Fruit fly (Drosophila melanogaster) whole organism, embryonic: ENCODE data around the gene CG43400.
A peak's percentile ranks its signal among the peaks of the same experiment; 100 is the strongest.

Experiments
- C15 ChIP-seq: fragments of 200-800 bp; sonication (Bioruptor generic); IDR thresholded peaks from 3 replicates; pipeline ENCODE4 v1.3.6; 2022; ENCODE audit warnings: missing biosample characterization, missing genetic modification characterization
- CG11247 ChIP-seq: fragments of 200-800 bp; sonication (Bioruptor generic); IDR thresholded peaks from 2 replicates; pipeline ENCODE4 v1.3.6; 2022; ENCODE audit warnings: missing biosample characterization, missing genetic modification characterization
- CG11723 ChIP-seq: fragments of 200-800 bp; sonication (Bioruptor generic); optimal IDR thresholded peaks from 2 replicates; lab custom pipeline; 2017; ENCODE audit warnings: missing biosample characterization, mild to moderate bottlenecking, missing genetic modification characterization
- CG12236 ChIP-seq: fragments of 200-800 bp; sonication (Bioruptor generic); optimal IDR thresholded peaks from 2 replicates; lab custom pipeline; 2016; ENCODE audit warnings: missing biosample characterization, missing genetic modification characterization
- CG12942 ChIP-seq: fragments of 200-800 bp; sonication (Bioruptor generic); optimal IDR thresholded peaks from 3 replicates; lab custom pipeline; 2016; ENCODE audit warnings: missing biosample characterization, missing genetic modification characterization
- CG13296 ChIP-seq: fragments of 200-800 bp; sonication (Bioruptor generic); optimal IDR thresholded peaks from 3 replicates; lab custom pipeline; 2018; ENCODE audit warnings: missing biosample characterization, mild to moderate bottlenecking, missing genetic modification characterization
- CG14014 ChIP-seq: fragments of 200-800 bp; sonication (Bioruptor generic); IDR thresholded peaks from 2 replicates; pipeline ENCODE4 v1.3.6; 2022; ENCODE audit warnings: missing biosample characterization, missing genetic modification characterization
- CG14860 ChIP-seq: fragments of 200-800 bp; sonication (Bioruptor generic); IDR thresholded peaks from 3 replicates; pipeline ENCODE4 v1.3.6; 2022; ENCODE audit warnings: missing biosample characterization, missing genetic modification characterization; ENCODE audit not compliant: partially characterized antibody
- CG17912 ChIP-seq: fragments of 200-800 bp; sonication (Bioruptor generic); optimal IDR thresholded peaks from 2 replicates; lab custom pipeline; 2018; ENCODE audit warnings: missing biosample characterization, mild to moderate bottlenecking, missing genetic modification characterization
- CG2120 ChIP-seq: fragments of 200-800 bp; sonication (Bioruptor generic); optimal IDR thresholded peaks from 3 replicates; lab custom pipeline; 2016; ENCODE audit warnings: missing biosample characterization, missing genetic modification characterization
- CG2129 ChIP-seq: fragments of 200-800 bp; sonication (Bioruptor generic); IDR thresholded peaks from 2 replicates; pipeline ENCODE4 v1.3.6; 2022; ENCODE audit warnings: missing biosample characterization, missing genetic modification characterization; ENCODE audit not compliant: partially characterized antibody
- CG31388 ChIP-seq: fragments of 200-800 bp; sonication (Bioruptor generic); optimal IDR thresholded peaks from 2 replicates; lab custom pipeline; 2016; ENCODE audit warnings: missing biosample characterization, missing genetic modification characterization
- CG3281 ChIP-seq: fragments of 200-800 bp; sonication (Bioruptor generic); optimal IDR thresholded peaks from 3 replicates; lab custom pipeline; 2017; ENCODE audit warnings: missing biosample characterization, mild to moderate bottlenecking, missing genetic modification characterization
- CG3847 ChIP-seq: fragments of 200-800 bp; sonication (Bioruptor generic); IDR thresholded peaks from 2 replicates; pipeline ENCODE4 v1.3.6; 2022; ENCODE audit warnings: missing biosample characterization, missing genetic modification characterization
- CG4282 ChIP-seq: fragments of 200-800 bp; sonication (Bioruptor generic); optimal IDR thresholded peaks from 2 replicates; lab custom pipeline; 2016; ENCODE audit warnings: missing biosample characterization, missing genetic modification characterization
- CG7987 ChIP-seq: fragments of 200-800 bp; sonication (Bioruptor generic); optimal IDR thresholded peaks from 2 replicates; lab custom pipeline; 2018; ENCODE audit warnings: missing biosample characterization, mild to moderate bottlenecking, missing genetic modification characterization, moderate library complexity
- CG8089 ChIP-seq: fragments of 200-800 bp; sonication (Bioruptor generic); optimal IDR thresholded peaks from 3 replicates; lab custom pipeline; 2016; ENCODE audit warnings: missing biosample characterization, missing genetic modification characterization
- CG8944 ChIP-seq: fragments of 200-800 bp; sonication (Bioruptor generic); optimal IDR thresholded peaks from 3 replicates; lab custom pipeline; 2016; ENCODE audit warnings: missing biosample characterization, missing genetic modification characterization
- CG9932 ChIP-seq: fragments of 200-800 bp; sonication (Bioruptor generic); IDR thresholded peaks from 2 replicates; pipeline ENCODE4 v1.3.6; 2022; ENCODE audit warnings: missing biosample characterization, missing genetic modification characterization
- D19A ChIP-seq: fragments of 200-800 bp; optimal IDR thresholded peaks from 3 replicates; lab custom pipeline; 2019; ENCODE audit warnings: missing biosample characterization, mild to moderate bottlenecking, missing genetic modification characterization, moderate library complexity
- Ets97D ChIP-seq: fragments of 200-800 bp; sonication (Bioruptor generic); optimal IDR thresholded peaks from 3 replicates; lab custom pipeline; 2016; ENCODE audit warnings: missing biosample characterization, missing genetic modification characterization
- Hr39 ChIP-seq: fragments of >200 bp; optimal IDR thresholded peaks from 2 replicates; lab custom pipeline; 2017
- Hsf ChIP-seq: fragments of 200-800 bp; sonication (Bioruptor generic); optimal IDR thresholded peaks from 3 replicates; lab custom pipeline; 2016; ENCODE audit warnings: missing biosample characterization, missing genetic modification characterization
- Lhr ChIP-seq: fragments of 200-800 bp; sonication (Bioruptor generic); optimal IDR thresholded peaks from 3 replicates; lab custom pipeline; 2017; ENCODE audit warnings: mild to moderate bottlenecking, missing biosample characterization, missing genetic modification reagents, missing genetic modification characterization
- Lim3 ChIP-seq: fragments of 200-800 bp; sonication (Bioruptor generic); IDR thresholded peaks from 2 replicates; pipeline ENCODE4 v1.3.6; 2022; ENCODE audit warnings: missing biosample characterization, missing genetic modification characterization
- Pdp1 ChIP-seq, 2 experiments: fragments of 200-800 bp; sonication (Bioruptor generic); optimal IDR thresholded peaks; 3 replicates each; lab custom pipeline; 2016; ENCODE audit warnings: missing biosample characterization in 2 of 2, missing genetic modification characterization in 2 of 2, mild to moderate bottlenecking in 1 of 2, moderate library complexity in 1 of 2
- TFAM ChIP-seq: fragments of 200-800 bp; sonication (Bioruptor generic); optimal IDR thresholded peaks from 2 replicates; lab custom pipeline; 2017; ENCODE audit warnings: missing biosample characterization, missing genetic modification characterization, inconsistent platforms
- Tbp ChIP-seq: fragments of >200 bp; optimal IDR thresholded peaks from 2 replicates; lab custom pipeline; 2018; ENCODE audit warnings: missing biosample characterization, missing genetic modification characterization
- ab ChIP-seq: fragments of 200-800 bp; sonication (Bioruptor generic); optimal IDR thresholded peaks from 2 replicates; lab custom pipeline; 2016; ENCODE audit warnings: missing biosample characterization, missing genetic modification characterization
- ac ChIP-seq: fragments of 200-800 bp; sonication (Bioruptor generic); optimal IDR thresholded peaks from 3 replicates; lab custom pipeline; 2017; ENCODE audit warnings: missing biosample characterization, mild to moderate bottlenecking, missing genetic modification characterization
- al ChIP-seq: fragments of 200-800 bp; sonication (Bioruptor generic); IDR thresholded peaks from 2 replicates; pipeline ENCODE4 v1.3.6; 2022; ENCODE audit warnings: missing biosample characterization, missing genetic modification characterization
- ap ChIP-seq: fragments of 200-800 bp; sonication (Bioruptor generic); IDR thresholded peaks from 2 replicates; pipeline ENCODE4 v1.3.6; 2022; ENCODE audit warnings: missing biosample characterization, missing genetic modification characterization
- ase ChIP-seq: fragments of 200-800 bp; sonication (Bioruptor generic); IDR thresholded peaks from 3 replicates; pipeline ENCODE4 v1.3.6; 2022; ENCODE audit warnings: missing biosample characterization, missing genetic modification characterization
- az2 ChIP-seq: fragments of 200-800 bp; sonication (Bioruptor generic); optimal IDR thresholded peaks from 3 replicates; lab custom pipeline; 2016; ENCODE audit warnings: missing biosample characterization, missing genetic modification characterization
- crol ChIP-seq: fragments of 200-800 bp; sonication (Bioruptor generic); IDR thresholded peaks from 2 replicates; pipeline ENCODE4 v1.3.6; 2022; ENCODE audit warnings: missing biosample characterization, missing genetic modification characterization
- da ChIP-seq: fragments of 200-800 bp; sonication (Bioruptor generic); optimal IDR thresholded peaks from 2 replicates; lab custom pipeline; 2016; ENCODE audit warnings: missing biosample characterization, missing genetic modification characterization
- danr ChIP-seq: fragments of 200-800 bp; sonication (Bioruptor generic); IDR thresholded peaks from 2 replicates; pipeline ENCODE4 v1.3.6; 2022; ENCODE audit warnings: missing biosample characterization, missing genetic modification characterization
- disco-r ChIP-seq: fragments of 200-800 bp; sonication (Bioruptor generic); optimal IDR thresholded peaks from 2 replicates; lab custom pipeline; 2016; ENCODE audit warnings: missing biosample characterization, missing genetic modification characterization
- ftz-f1 ChIP-seq: fragments of 200-800 bp; sonication (Bioruptor generic); optimal IDR thresholded peaks from 2 replicates; lab custom pipeline; 2016; ENCODE audit warnings: missing biosample characterization, missing genetic modification characterization
- h ChIP-seq: fragments of >200 bp; optimal IDR thresholded peaks from 2 replicates; lab custom pipeline; 2017
- her ChIP-seq: fragments of 200-800 bp; sonication (Bioruptor generic); optimal IDR thresholded peaks from 2 replicates; lab custom pipeline; 2016; ENCODE audit warnings: missing biosample characterization, missing genetic modification characterization
- hkb ChIP-seq, 2 experiments: fragments of 200-800 bp in 1 of 2; fragments of >200 bp in 1 of 2; sonication (Bioruptor generic) in 1 of 2; IDR thresholded peaks in 1 of 2; optimal IDR thresholded peaks in 1 of 2; 2 replicates each; pipeline versions ENCODE4 v1.3.6 to Lab custom; 2017 to 2022; ENCODE audit warnings: missing biosample characterization in 1 of 2, missing genetic modification characterization in 1 of 2
- maf-S ChIP-seq: fragments of 200-800 bp; sonication (Bioruptor generic); optimal IDR thresholded peaks from 2 replicates; lab custom pipeline; 2016; ENCODE audit warnings: missing biosample characterization, missing genetic modification characterization
- mam ChIP-seq: fragments of 200-800 bp; sonication (Bioruptor generic); optimal IDR thresholded peaks from 3 replicates; lab custom pipeline; 2016; ENCODE audit warnings: missing biosample characterization, missing genetic modification characterization
- mirr ChIP-seq: fragments of 200-800 bp; sonication (Bioruptor generic); optimal IDR thresholded peaks from 3 replicates; lab custom pipeline; 2018; ENCODE audit warnings: missing biosample characterization, mild to moderate bottlenecking, missing genetic modification characterization
- otp ChIP-seq: fragments of 200-800 bp; sonication (Bioruptor generic); IDR thresholded peaks from 3 replicates; pipeline ENCODE4, ENCODE4 v1.3.6; 2022; ENCODE audit warnings: missing biosample characterization, missing genetic modification characterization
- rib ChIP-seq: fragments of 200-800 bp; sonication (Bioruptor generic); IDR thresholded peaks from 2 replicates; pipeline ENCODE4 v1.3.6; 2022; ENCODE audit warnings: missing biosample characterization, missing genetic modification characterization
- scrt ChIP-seq: fragments of 200-800 bp; sonication (Bioruptor generic); optimal IDR thresholded peaks from 2 replicates; lab custom pipeline; 2018; ENCODE audit warnings: missing biosample characterization, mild to moderate bottlenecking, missing genetic modification characterization, moderate library complexity
- sqz ChIP-seq: fragments of 200-800 bp; sonication (Bioruptor generic); optimal IDR thresholded peaks from 3 replicates; lab custom pipeline; 2018; ENCODE audit warnings: missing biosample characterization, mild to moderate bottlenecking, missing genetic modification characterization
- stc ChIP-seq: fragments of 200-800 bp; sonication (Bioruptor generic); IDR thresholded peaks from 2 replicates; pipeline ENCODE4 v1.3.6; 2022; ENCODE audit warnings: missing biosample characterization, missing genetic modification characterization
- wek ChIP-seq: fragments of 200-800 bp; sonication (Bioruptor generic); optimal IDR thresholded peaks from 3 replicates; lab custom pipeline; 2018; ENCODE audit warnings: missing biosample characterization, mild to moderate bottlenecking, missing genetic modification characterization, moderate library complexity
- zen2 ChIP-seq: fragments of 200-800 bp; sonication (Bioruptor generic); IDR thresholded peaks from 3 replicates; pipeline ENCODE4 v1.3.6; 2022; ENCODE audit warnings: missing biosample characterization, missing genetic modification characterization; ENCODE audit not compliant: partially characterized antibody

Gene CG43400

dm6 chr2L:8461782-8462453 is 28.6 kb upstream of the CG43400 start (continued):
- TF ChIP-seq Lim3 (GFP tag; lab: Robert Waterston, UW) (no peak), otp (GFP tag; lab: Robert Waterston, UW) (no peak), al (GFP tag; lab: Robert Waterston, UW) (no peak), CG11247 (GFP tag; lab: Robert Waterston, UW) (no peak), C15 (GFP tag; lab: Robert Waterston, UW) (no peak), danr (GFP tag; lab: Robert Waterston, UW) (no peak), disco-r (no peak), rib (no peak), TFAM (GFP tag; lab: Kevin White, UChicago) (no peak), ftz-f1 (GFP tag; lab: Kevin White, UChicago) (no peak), ase (GFP tag; lab: Robert Waterston, UW) (no peak), Hr39 (no peak), maf-S (GFP tag; lab: Kevin White, UChicago) (no peak), wek (GFP tag; lab: Kevin White, UChicago) (no peak), Lhr (GFP tag; lab: Kevin White, UChicago) (no peak), da (GFP tag; lab: Kevin White, UChicago) (no peak), CG31388 (GFP tag; lab: Kevin White, UChicago) (no peak), stc (GFP tag; lab: Robert Waterston, UW) (no peak), CG7987 (GFP tag; lab: Kevin White, UChicago) (no peak), CG9932 (GFP tag; lab: Robert Waterston, UW) (no peak; the same call in 1 of the 2 replicates), CG17912 (GFP tag; lab: Kevin White, UChicago) (no peak), scrt (GFP tag; lab: Kevin White, UChicago) (peak; percentile 12), Ets97D (peak; percentile 8), ac (no peak), Hsf (peak; percentile 11), h (lab: Kevin White, UChicago) (no peak), ap (GFP tag; lab: Robert Waterston, UW) (no peak), hkb (optimal IDR thresholded peaks at IDR 0.05; lab: Kevin White, UChicago) (no peak), hkb (GFP tag; IDR thresholded peaks at IDR 0.05; lab: Robert Waterston, UW) (0 out of 2 replicates have a peak, but pooled peaks have one; percentile 44), CG14014 (GFP tag; lab: Robert Waterston, UW) (no peak), CG3281 (peak; percentile 52), zen2 (no peak), CG14860 (GFP tag; lab: Robert Waterston, UW) (no peak), CG11723 (GFP tag; lab: Kevin White, UChicago) (no peak), az2 (GFP tag; lab: Kevin White, UChicago) (peak; percentile 8), D19A (no peak), her (GFP tag; lab: Kevin White, UChicago) (no peak), CG4282 (GFP tag; lab: Kevin White, UChicago) (no peak), Tbp (GFP tag; lab: Kevin White, UChicago) (no peak), CG12942 (GFP tag; lab: Kevin White, UChicago) (no peak), sqz (GFP tag; lab: Kevin White, UChicago) (no peak), CG8944 (GFP tag; lab: Kevin White, UChicago) (no peak), CG3847 (no peak), mam (peak; percentile 41), crol (no peak), mirr (peak; percentile 88), CG12236 (GFP tag; lab: Kevin White, UChicago) (no peak), CG2129 (GFP tag; lab: Robert Waterston, UW) (no peak), CG2120 (peak; percentile 69), ab (GFP tag; lab: Kevin White, UChicago) (no peak), CG13296 (no peak), Pdp1 (GFP tag; optimal IDR thresholded peaks at IDR 0.05; lab: Kevin White, UChicago) (peak in 1 of 2 experiments; percentile 39), CG8089 (GFP tag; lab: Kevin White, UChicago) (no peak)
